Fruit fly (Drosophila melanogaster) whole organism, adult: ENCODE results near the gene CG6026.

Experiments
- CG14711 ChIP-seq: fragments of 200-800 bp; sonication (Bioruptor generic); optimal IDR thresholded peaks from 2 replicates; lab custom pipeline; 2018; ENCODE audit warnings: missing biosample characterization, mild to moderate bottlenecking, missing genetic modification characterization, moderate library complexity
- CG7101 ChIP-seq: fragments of 200-800 bp; sonication (Bioruptor generic); optimal IDR thresholded peaks from 2 replicates; lab custom pipeline; 2018; ENCODE audit warnings: missing biosample characterization, mild to moderate bottlenecking, missing genetic modification characterization, moderate library complexity
- bab1 ChIP-seq: fragments of 200-800 bp; sonication (Bioruptor generic); optimal IDR thresholded peaks from 3 replicates; lab custom pipeline; 2019; ENCODE audit warnings: missing biosample characterization, mild to moderate bottlenecking, missing genetic modification characterization, moderate library complexity
- cnc ChIP-seq, 2 experiments: fragments of >200 bp; optimal IDR thresholded peaks; 2 replicates each; lab custom pipeline; 2017
- kay ChIP-seq: fragments of 200-800 bp; sonication (Bioruptor generic); peaks from one replicate; lab custom pipeline; 2016; ENCODE audit warnings: missing biosample characterization, missing genetic modification characterization, borderline replicate concordance
- pad ChIP-seq: fragments of 200-800 bp; sonication (Bioruptor generic); optimal IDR thresholded peaks from 3 replicates; lab custom pipeline; 2017; ENCODE audit warnings: missing biosample characterization, missing genetic modification characterization, mild to moderate bottlenecking, moderate library complexity, missing genetic modification reagents
- tj ChIP-seq: fragments of 200-800 bp; sonication (Bioruptor generic); optimal IDR thresholded peaks from 3 replicates; lab custom pipeline; 2017; ENCODE audit warnings: missing biosample characterization, mild to moderate bottlenecking, missing genetic modification characterization, moderate library complexity

DNA sequence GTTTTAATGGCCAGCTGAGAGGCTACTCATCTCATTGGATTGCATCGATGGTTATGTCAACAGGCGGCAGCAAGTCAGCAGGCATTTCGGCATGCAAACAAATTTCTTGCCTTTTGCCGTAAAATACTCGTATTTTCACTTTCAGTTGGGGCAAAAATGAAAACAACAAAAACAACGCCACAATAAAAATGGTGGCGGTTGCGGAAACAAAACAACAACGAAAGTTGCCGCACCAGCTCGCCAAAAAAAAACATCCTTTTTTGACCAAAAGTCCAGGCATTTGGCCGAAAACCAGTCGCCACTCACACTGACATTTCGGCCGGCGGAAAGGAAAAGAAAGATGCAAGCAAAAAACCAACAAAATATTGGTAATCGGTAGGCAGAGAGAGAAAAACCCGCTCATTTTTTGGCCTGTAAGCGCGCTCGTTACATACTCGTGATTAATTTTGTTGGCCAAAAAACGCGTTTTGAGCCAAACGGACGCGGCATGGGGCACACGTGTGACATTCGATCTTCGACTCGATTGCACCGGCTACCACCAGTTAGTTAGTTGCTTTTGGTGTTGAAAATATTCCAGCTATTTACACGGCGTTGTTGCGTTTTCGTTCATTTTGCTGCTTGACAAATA lies 30.8 kb downstream of the CG6026 start:
- TF ChIP-seq CG14711 (tag; lab: Kevin White, UChicago) (no peak), kay (GFP tag; lab: Kevin White, UChicago) (no peak), CG7101 (tag; lab: Kevin White, UChicago) (no peak), bab1 (GFP tag; lab: Kevin White, UChicago) (no peak), pad (GFP tag; lab: Kevin White, UChicago) (no peak), tj (GFP tag; lab: Kevin White, UChicago) (no peak), cnc (optimal IDR thresholded peaks at IDR 0.05; lab: Kevin White, UChicago) (no peak)
